Worm (Caenorhabditis elegans) whole organism, L3 larva: ENCODE data around the gene ZK354.3.

ENCODE experiments used
- ama-1 ChIP-seq: fragments of 150-350 bp; optimal IDR thresholded peaks from 2 replicates; lab custom pipeline; 2018
- ceh-82 ChIP-seq: fragments of 150-350 bp; optimal IDR thresholded peaks from 2 replicates; lab custom pipeline; 2014; ENCODE audit warnings: missing biosample characterization, missing genetic modification characterization
- egl-27 ChIP-seq: sonication (generic microtip); optimal IDR thresholded peaks from 4 replicates; lab custom pipeline; 2017; ENCODE audit warnings: missing biosample characterization, missing genetic modification reagents, missing genetic modification characterization
- mdl-1 ChIP-seq: fragments of 150-350 bp; optimal IDR thresholded peaks from 2 replicates; lab custom pipeline; 2014; ENCODE audit warnings: missing biosample characterization, missing genetic modification characterization
- nfya-1 ChIP-seq: sonication (generic microtip); optimal IDR thresholded peaks from 2 replicates; lab custom pipeline; 2017; ENCODE audit warnings: missing genetic modification characterization, mild to moderate bottlenecking, missing compliant biosample characterization, antibody characterized with exemption, moderate library complexity; ENCODE audit not compliant: insufficient read depth
- nhr-28 ChIP-seq: fragments of 150-350 bp; optimal IDR thresholded peaks from 2 replicates; lab custom pipeline; 2014; ENCODE audit warnings: missing biosample characterization, missing genetic modification characterization
- nhr-77 ChIP-seq: fragments of 150-350 bp; optimal IDR thresholded peaks from 2 replicates; lab custom pipeline; 2014; ENCODE audit warnings: missing biosample characterization, missing genetic modification characterization
- pqm-1 ChIP-seq: fragments of 150-350 bp; optimal IDR thresholded peaks from 2 replicates; lab custom pipeline; 2017; ENCODE audit warnings: missing biosample characterization, missing genetic modification characterization, inconsistent platforms
- unc-62 ChIP-seq: fragments of 150-350 bp; sonication (generic microtip); optimal IDR thresholded peaks from 4 replicates; lab custom pipeline; 2014; ENCODE audit warnings: missing biosample characterization, missing genetic modification reagents, missing genetic modification characterization
- ztf-11 ChIP-seq: fragments of 150-350 bp; optimal IDR thresholded peaks from 2 replicates; lab custom pipeline; 2014; ENCODE audit warnings: missing biosample characterization, missing genetic modification characterization

DNA sequence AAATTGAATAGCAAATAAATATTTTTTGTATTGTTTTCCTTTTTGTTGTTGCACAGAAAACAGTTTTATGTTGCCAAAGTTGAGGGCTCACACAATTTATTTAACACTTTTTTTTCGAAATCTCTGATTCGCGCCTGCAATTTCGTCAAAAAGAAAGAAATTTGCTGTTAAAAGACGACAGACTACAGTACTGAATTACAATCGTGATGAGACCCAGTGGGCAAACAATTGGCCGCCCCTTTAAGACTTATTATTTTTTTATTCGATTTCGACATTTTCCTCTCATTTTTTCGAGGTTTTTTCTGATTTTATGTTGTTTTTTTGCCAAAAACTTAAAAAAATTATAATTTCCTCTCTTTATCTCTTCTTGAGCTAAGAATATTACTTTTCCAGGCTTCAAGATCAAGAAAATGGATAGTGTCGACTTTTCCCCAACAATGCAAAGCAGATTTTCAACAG is 35.7 kb upstream of the ZK354.3 start, which contains the start of gene slfl-4:
- TF ChIP-seq unc-62 (GFP tag; lab: Kevin White, UChicago) (no peak), nhr-77 (tag; lab: Kevin White, UChicago) (no peak), pqm-1 (tag; lab: Kevin White, UChicago) (no peak), ztf-11 (tag; lab: Kevin White, UChicago) (no peak), mdl-1 (tag; lab: Kevin White, UChicago) (no peak), ama-1 (lab: Kevin White, UChicago) (no peak), ceh-82 (tag; lab: Kevin White, UChicago) (no peak), nfya-1 (tag; lab: Kevin White, UChicago) (no peak), egl-27 (tag; lab: Kevin White, UChicago) (no peak), nhr-28 (tag; lab: Kevin White, UChicago) (no peak)
